Worm (Caenorhabditis elegans) whole organism, mixed stage, embryonic: ENCODE data around the gene Y46E12BL.2.

Source experiments
- lin-13 ChIP-seq: fragments of 150-350 bp; optimal IDR thresholded peaks from 2 replicates; lab custom pipeline; 2014; ENCODE audit warnings: missing biosample characterization, missing genetic modification characterization
- mep-1 ChIP-seq: fragments of 150-350 bp; optimal IDR thresholded peaks from 2 replicates; lab custom pipeline; 2017; ENCODE audit warnings: missing biosample characterization, missing genetic modification reagents, missing genetic modification characterization, inconsistent platforms
- unc-39 ChIP-seq: fragments of 150-350 bp; optimal IDR thresholded peaks from 2 replicates; lab custom pipeline; 2014; ENCODE audit warnings: missing biosample characterization, missing genetic modification characterization
- unc-62 ChIP-seq: fragments of 150-350 bp; optimal IDR thresholded peaks from 2 replicates; lab custom pipeline; 2014; ENCODE audit warnings: missing biosample characterization, missing genetic modification reagents, missing genetic modification characterization
- zip-8 ChIP-seq: fragments of 150-350 bp; optimal IDR thresholded peaks from 2 replicates; lab custom pipeline; 2014; ENCODE audit warnings: missing biosample characterization, missing genetic modification characterization

DNA sequence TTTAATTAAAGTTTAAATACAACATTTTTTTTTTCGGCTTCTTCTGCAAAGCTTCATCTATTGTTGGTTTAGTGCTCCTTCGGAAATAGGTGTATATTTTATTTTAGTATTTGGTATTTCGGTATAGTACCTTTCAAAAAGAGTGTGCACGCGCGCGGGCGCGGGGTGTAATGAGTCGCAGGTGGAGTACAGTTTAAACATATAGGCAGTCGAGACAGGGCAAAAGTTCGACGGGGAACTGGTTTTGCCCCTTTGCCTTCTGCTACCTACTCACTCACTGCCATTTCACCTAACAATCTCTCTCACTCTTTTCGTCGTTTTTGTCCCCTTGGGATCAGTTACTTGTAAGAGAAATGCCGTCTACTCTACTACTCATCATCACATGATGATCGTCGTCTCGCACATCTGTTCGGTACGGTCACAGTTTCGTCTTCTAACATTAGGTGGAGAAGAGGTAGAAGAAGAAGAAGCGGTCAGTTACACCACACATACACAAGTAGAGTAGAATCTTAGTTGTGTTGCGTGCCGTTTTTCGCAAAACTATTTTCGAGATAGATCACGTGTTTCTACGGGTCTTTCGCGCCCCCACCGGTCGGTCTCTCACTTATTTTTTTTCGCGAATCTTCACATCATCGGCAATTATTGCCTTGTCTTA is 20.4 kb upstream of the Y46E12BL.2 start:
- no peak for TF ChIP-seq mep-1 (tag; lab: Kevin White, UChicago)
- no peak for TF ChIP-seq unc-39
- TF ChIP-seq zip-8: no peak
- no peak for TF ChIP-seq lin-13 (tag; lab: Kevin White, UChicago)
- TF ChIP-seq unc-62 (GFP tag; lab: Kevin White, UChicago): no peak
